Worm (Caenorhabditis elegans): ENCODE results near the gene C50E3.9.

- TF ChIP-seq W03F9.2 (tag; optimal IDR thresholded peaks at IDR 0.05) (no peak), him-1 (tag; optimal IDR thresholded peaks at IDR 0.05) (no peak)
Observed at ce11 chrV:7631732-7632131, 31.7 kb upstream of the C50E3.9 start, which contains the start of gene srd-25.

Data from whole organism, L4/young adult.